Fruit fly (Drosophila melanogaster): ENCODE measurements around the gene CG32266.

The CG32266 gene

dm6 chr3L:3771406-3771935, 19.1 kb upstream of the CG32266 start:
- TF ChIP-seq CG11093 (GFP tag; IDR thresholded peaks at IDR 0.05) = peak; percentile 73
- no peak for TF ChIP-seq nerfin-2 (GFP tag; IDR thresholded peaks at IDR 0.05; ENCODE audit: partially characterized antibody)
- peak; percentile 49; the same call in 1 of the 2 replicates for TF ChIP-seq CG16779 (GFP tag; IDR thresholded peaks at IDR 0.05)
- TF ChIP-seq p53 (GFP tag; optimal IDR thresholded peaks at IDR 0.05) = no peak
- TF ChIP-seq Lim3 (GFP tag; IDR thresholded peaks at IDR 0.05) = no peak
- TF ChIP-seq Ets65A (GFP tag) = no peak
- no peak for TF ChIP-seq slp2 (GFP tag; optimal IDR thresholded peaks at IDR 0.05)
- no peak for TF ChIP-seq pfk (GFP tag; optimal IDR thresholded peaks at IDR 0.05)
- no peak for TF ChIP-seq hkb (optimal IDR thresholded peaks at IDR 0.05)
- TF ChIP-seq hkb (GFP tag; IDR thresholded peaks at IDR 0.05) = peak; percentile 92
- peak; percentile 4 for TF ChIP-seq trh (GFP tag; optimal IDR thresholded peaks at IDR 0.05)
- TF ChIP-seq CG12071 (GFP tag; optimal IDR thresholded peaks at IDR 0.05) = peak; percentile 14
- peak; percentile 42 for TF ChIP-seq CG4424 (GFP tag; optimal IDR thresholded peaks at IDR 0.05)
- TF ChIP-seq Tbp (GFP tag; optimal IDR thresholded peaks at IDR 0.05) = no peak
- peak; percentile 38 for TF ChIP-seq CG4707 (GFP tag; optimal IDR thresholded peaks at IDR 0.05)
- peak; percentile 39 for TF ChIP-seq Nf-YB (GFP tag; optimal IDR thresholded peaks at IDR 0.05)
- TF ChIP-seq Ada2b (GFP tag; IDR thresholded peaks at IDR 0.05) = peak; percentile 92
- TF ChIP-seq CG15011 (GFP tag; optimal IDR thresholded peaks at IDR 0.05) = peak; percentile 54
- no peak for TF ChIP-seq knrl (GFP tag; IDR thresholded peaks at IDR 0.05; ENCODE audit: partially characterized antibody)
- peak; percentile 75; the same call in 2 of the 3 replicates for TF ChIP-seq C15 (GFP tag; IDR thresholded peaks at IDR 0.05)
- peak; percentile 40; the same call in 1 of the 2 replicates for TF ChIP-seq toy (GFP tag; IDR thresholded peaks at IDR 0.05)
- no peak for TF ChIP-seq maf-S (GFP tag; optimal IDR thresholded peaks at IDR 0.05)
- TF ChIP-seq ab (GFP tag; optimal IDR thresholded peaks at IDR 0.05) = no peak
- no peak for TF ChIP-seq pros (GFP tag; optimal IDR thresholded peaks at IDR 0.05)
- TF ChIP-seq CG7839 (tag; optimal IDR thresholded peaks at IDR 0.05) = peak; percentile 83
- TF ChIP-seq CG7357 (GFP tag; IDR thresholded peaks at IDR 0.05) = peak; percentile 64; the same call in 1 of the 3 replicates
- no peak for TF ChIP-seq pan (optimal IDR thresholded peaks at IDR 0.05)
- TF ChIP-seq pan (GFP tag; optimal IDR thresholded peaks at IDR 0.05 in 1 of 2, IDR thresholded peaks at IDR 0.05 in 1 of 2) = peak in 1 of 2 experiments; percentile 90
- TF ChIP-seq CG9215 (GFP tag; IDR thresholded peaks at IDR 0.05) = no peak; the same call in 1 of the 2 replicates
- TF ChIP-seq odd (GFP tag; optimal IDR thresholded peaks at IDR 0.05) = peak; percentile 65
- no peak for TF ChIP-seq Scr (GFP tag; IDR thresholded peaks at IDR 0.05; ENCODE audit: partially characterized antibody)
- TF ChIP-seq CG13894 (tag; optimal IDR thresholded peaks at IDR 0.05) = peak; percentile 70
- no peak for TF ChIP-seq h (optimal IDR thresholded peaks at IDR 0.05)
- TF ChIP-seq az2 (GFP tag; optimal IDR thresholded peaks at IDR 0.05) = peak; percentile 51
- peak; percentile 74 for TF ChIP-seq CG11247 (GFP tag; IDR thresholded peaks at IDR 0.05)
- peak; percentile 67 for TF ChIP-seq wdn (GFP tag; IDR thresholded peaks at IDR 0.05)
- no peak for TF ChIP-seq shn (GFP tag; optimal IDR thresholded peaks at IDR 0.05)
- TF ChIP-seq CG4820 (GFP tag; optimal IDR thresholded peaks at IDR 0.05) = no peak
- TF ChIP-seq lbe (GFP tag; optimal IDR thresholded peaks at IDR 0.05) = peak; percentile 25
- TF ChIP-seq CG3847 (GFP tag; IDR thresholded peaks at IDR 0.05) = peak; percentile 81
- TF ChIP-seq CG8924 (tag; optimal IDR thresholded peaks at IDR 0.05) = peak; percentile 89
- TF ChIP-seq Hr78 (GFP tag; optimal IDR thresholded peaks at IDR 0.05) = no peak
- TF ChIP-seq sob (GFP tag; IDR thresholded peaks at IDR 0.05) = peak; percentile 92
- no peak for TF ChIP-seq Six4 (GFP tag; optimal IDR thresholded peaks at IDR 0.05)
- peak; percentile 73 for TF ChIP-seq ap (GFP tag; IDR thresholded peaks at IDR 0.05)
- TF ChIP-seq CG17612 (GFP tag; IDR thresholded peaks at IDR 0.05) = peak; percentile 54
- TF ChIP-seq CG1792 (GFP tag; optimal IDR thresholded peaks at IDR 0.05) = no peak
- TF ChIP-seq chm (GFP tag; IDR thresholded peaks at IDR 0.05) = no peak
- no peak for TF ChIP-seq CG17802 (tag; optimal IDR thresholded peaks at IDR 0.05)
- TF ChIP-seq CG15479 (GFP tag; optimal IDR thresholded peaks at IDR 0.05) = no peak
- TF ChIP-seq CG3838 (GFP tag; optimal IDR thresholded peaks at IDR 0.05) = no peak
- no peak for TF ChIP-seq tna (GFP tag; IDR thresholded peaks at IDR 0.05; ENCODE audit: partially characterized antibody)

All from whole organism, embryonic.